In genomic region chrIII:623754-624153, ce11 we compare ENCODE assay signal across 1 worm cellular context.
TF ChIP-seq lines count a peak whose summit lies in the region.

No protein-coding gene starts in this region.

TF ChIP-seq in whole organism, L1 larva, 84 proteins besides CTCF, POLR2A, EP300 and RAD21 (continued from another document):
- TF ChIP-seq blmp-1 (tag; optimal IDR thresholded peaks at IDR 0.05; lab: Kevin White, UChicago) (peak; percentile 84), Y116A8C.19 (tag; optimal IDR thresholded peaks at IDR 0.05; lab: Kevin White, UChicago; ENCODE audit: borderline replicate concordance) (no peak), efl-1 (optimal IDR thresholded peaks at IDR 0.05; lab: Kevin White, UChicago) (peak; percentile 67 to 83), efl-1 (GFP tag; optimal IDR thresholded peaks at IDR 0.05 in 1 of 2; lab: Kevin White, UChicago) (peak; percentile 48 to 93), hpl-2 (GFP tag; optimal IDR thresholded peaks at IDR 0.05; lab: Kevin White, UChicago) (peak; percentile 5), lin-35 (GFP tag; optimal IDR thresholded peaks at IDR 0.05; lab: Kevin White, UChicago) (peak; percentile 78 to 84), fkh-4 (tag; optimal IDR thresholded peaks at IDR 0.05; lab: Kevin White, UChicago; ENCODE audit: borderline replicate concordance) (no peak), skn-1 (tag; optimal IDR thresholded peaks at IDR 0.05; lab: Kevin White, UChicago) (peak; percentile 86), ztf-11 (tag; optimal IDR thresholded peaks at IDR 0.05; lab: Kevin White, UChicago) (peak in 1 of 2 experiments; percentile 15), C16A3.4 (tag; optimal IDR thresholded peaks at IDR 0.05; lab: Kevin White, UChicago) (peak; percentile 76), egl-27 (tag; optimal IDR thresholded peaks at IDR 0.05; lab: Kevin White, UChicago) (peak in 1 of 2 experiments; percentile 63), nhr-84 (tag; optimal IDR thresholded peaks at IDR 0.05; lab: Kevin White, UChicago) (no peak), nhr-71 (tag; optimal IDR thresholded peaks at IDR 0.05; lab: Kevin White, UChicago) (peak; percentile 95), nhr-76 (tag; optimal IDR thresholded peaks at IDR 0.05; lab: Kevin White, UChicago) (no peak), fkh-10 (GFP tag; optimal IDR thresholded peaks at IDR 0.05; lab: Kevin White, UChicago) (peak; percentile 66), fkh-8 (tag; optimal IDR thresholded peaks at IDR 0.05; lab: Kevin White, UChicago) (peak; percentile 90), ceh-88 (GFP tag; IDR thresholded peaks at IDR 0.05; lab: Robert Waterston, UW) (no peak; the same call in 1 of the 2 replicates), mef-2 (tag; optimal IDR thresholded peaks at IDR 0.05; lab: Kevin White, UChicago) (peak; percentile 55), isw-1 (GFP tag; IDR thresholded peaks at IDR 0.05; lab: Robert Waterston, UW) (peak; percentile 64), nhr-77 (tag; optimal IDR thresholded peaks at IDR 0.05; lab: Kevin White, UChicago) (peak; percentile 86), ama-1 (optimal IDR thresholded peaks at IDR 0.05; lab: Kevin White, UChicago) (no peak), jun-1 (tag; optimal IDR thresholded peaks at IDR 0.05; lab: Kevin White, UChicago) (peak; percentile 70), elt-3 (tag; optimal IDR thresholded peaks at IDR 0.05; lab: Kevin White, UChicago) (peak in 3 of 6 experiments; percentile 74 to 83 (median 78))
